Worm (Caenorhabditis elegans): ENCODE data around the gene F39G3.5.

DNA sequence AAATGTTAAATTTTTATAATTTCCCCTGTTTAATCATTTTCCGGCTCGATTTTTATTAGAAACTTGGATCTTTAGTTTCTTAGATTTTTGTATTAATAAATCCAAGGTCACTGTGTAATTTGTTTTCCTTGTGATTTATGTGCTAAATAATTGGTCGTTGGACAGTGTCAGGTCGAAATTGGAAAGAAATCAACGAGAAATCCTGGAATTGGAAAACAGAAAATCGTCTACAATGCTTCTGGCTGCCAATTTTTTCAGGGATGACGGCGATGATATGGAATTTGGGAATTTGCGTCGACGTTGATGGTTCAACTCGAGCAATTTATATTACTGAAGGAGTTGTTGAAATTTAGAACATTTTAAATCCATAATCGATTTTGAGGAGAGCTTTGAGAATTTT, 12.2 kb downstream of the F39G3.5 start:
- TF ChIP-seq R02D3.7 (tag; optimal IDR thresholded peaks at IDR 0.05) (no peak), unc-62 (GFP tag; optimal IDR thresholded peaks at IDR 0.05 in 1 of 2) (no peak), unc-62 (tag; optimal IDR thresholded peaks at IDR 0.05) (no peak), T20F7.1 (GFP tag; optimal IDR thresholded peaks at IDR 0.05) (no peak), lir-3 (tag; optimal IDR thresholded peaks at IDR 0.05) (no peak), nhr-237 (tag; optimal IDR thresholded peaks at IDR 0.05) (no peak), spr-3 (GFP tag; optimal IDR thresholded peaks at IDR 0.05) (no peak), unc-39 (tag; optimal IDR thresholded peaks at IDR 0.05) (no peak), egl-27 (tag; optimal IDR thresholded peaks at IDR 0.05) (no peak), pha-4 (GFP tag; IDR thresholded peaks at IDR 0.05) (no peak), pha-4 (tag; optimal IDR thresholded peaks at IDR 0.05) (no peak), nhr-11 (tag; optimal IDR thresholded peaks at IDR 0.05) (no peak), Y5F2A.4 (GFP tag; optimal IDR thresholded peaks at IDR 0.05) (no peak), egl-43 (GFP tag; IDR thresholded peaks at IDR 0.05) (no peak), nhr-28 (tag; optimal IDR thresholded peaks at IDR 0.05) (no peak), lsy-2 (tag; optimal IDR thresholded peaks at IDR 0.05) (no peak)

Data from whole organism, L4 larva.